Worm (Caenorhabditis elegans) whole organism, L3 larva: Measurements from ENCODE around the gene srx-84.

ENCODE experiments used
- R02D3.7 ChIP-seq: fragments of 150-350 bp; optimal IDR thresholded peaks from 2 replicates; lab custom pipeline; 2014; ENCODE audit warnings: missing biosample characterization, missing genetic modification characterization
- ceh-28 ChIP-seq: fragments of 150-350 bp; optimal IDR thresholded peaks from 2 replicates; lab custom pipeline; 2014; ENCODE audit warnings: missing biosample characterization, missing genetic modification reagents, missing genetic modification characterization
- elt-2 ChIP-seq: sonication (generic microtip); optimal IDR thresholded peaks from 2 replicates; lab custom pipeline; 2016; ENCODE audit warnings: missing genetic modification reagents, mild to moderate bottlenecking, missing genetic modification characterization, missing compliant biosample characterization
- unc-39 ChIP-seq: sonication (generic microtip); optimal IDR thresholded peaks from 4 replicates; lab custom pipeline; 2017; ENCODE audit warnings: missing biosample characterization, missing genetic modification characterization
- ztf-11 ChIP-seq: fragments of 150-350 bp; optimal IDR thresholded peaks from 2 replicates; lab custom pipeline; 2014; ENCODE audit warnings: missing biosample characterization, missing genetic modification characterization

- TF ChIP-seq ceh-28 (tag; lab: Kevin White, UChicago) = no peak
- no peak for TF ChIP-seq R02D3.7 (tag; lab: Kevin White, UChicago)
- no peak for TF ChIP-seq elt-2 (tag; lab: Kevin White, UChicago)
- TF ChIP-seq unc-39 (tag; lab: Kevin White, UChicago) = no peak
- TF ChIP-seq ztf-11 (tag; lab: Kevin White, UChicago) = no peak
Observed at ce11 chrV:11574563-11574962, 24.3 kb upstream of the srx-84 start.
